Worm (Caenorhabditis elegans): ENCODE measurements around the gene Y15E3A.3.

Gene Y15E3A.3

ce11 chrX:15310330-15310776 is 15.3 kb downstream of the Y15E3A.3 start:
- peak; percentile 47 for TF ChIP-seq elt-1 (tag; optimal IDR thresholded peaks at IDR 0.05; ENCODE audit: borderline replicate concordance, insufficient read depth)
- TF ChIP-seq mls-2 (tag; optimal IDR thresholded peaks at IDR 0.05) = peak; percentile 45
- peak; percentile 9 for TF ChIP-seq unc-62 (GFP tag; optimal IDR thresholded peaks at IDR 0.05)
- TF ChIP-seq sptf-1 (tag; optimal IDR thresholded peaks at IDR 0.05) = peak; percentile 6
- TF ChIP-seq ham-2 (GFP tag; optimal IDR thresholded peaks at IDR 0.05) = peak; percentile 97
- TF ChIP-seq mab-5 (tag; optimal IDR thresholded peaks at IDR 0.05) = no peak
- TF ChIP-seq unc-120 (tag; optimal IDR thresholded peaks at IDR 0.05; ENCODE audit: poor library complexity, severe bottlenecking) = no peak
- TF ChIP-seq blmp-1 (tag; optimal IDR thresholded peaks at IDR 0.05) = peak; percentile 99

DNA sequence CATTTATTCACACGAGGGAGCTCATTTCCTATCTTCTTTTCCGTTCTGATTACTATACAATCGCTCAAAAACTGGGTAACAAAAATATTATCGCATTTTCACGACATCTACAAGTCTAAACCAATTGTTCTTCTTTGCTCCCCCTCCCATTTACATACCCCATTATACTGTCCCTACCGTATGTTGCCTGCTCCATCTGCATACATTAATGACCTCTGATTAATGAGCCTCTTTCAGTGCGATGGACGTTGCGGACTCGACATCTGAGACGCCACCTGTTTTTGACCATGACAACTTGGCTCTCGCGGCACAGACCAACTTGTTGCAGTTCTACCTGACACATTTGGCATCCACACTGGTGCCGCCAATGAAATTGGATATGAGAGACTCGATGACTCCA is 16.5 kb downstream of the Y15E3A.3 start, which contains the start of gene nhr-91:
Gene nhr-91, plus strand, starts transcription at position 232 of the 400 bp plus-strand sequence.
- no peak for TF ChIP-seq ztf-11 (tag; optimal IDR thresholded peaks at IDR 0.05)
- TF ChIP-seq sem-2 (GFP tag; optimal IDR thresholded peaks at IDR 0.05) = no peak
- TF ChIP-seq nhr-237 (tag; optimal IDR thresholded peaks at IDR 0.05) = no peak
- TF ChIP-seq ces-1 (GFP tag; optimal IDR thresholded peaks at IDR 0.05) = no peak
- TF ChIP-seq unc-120 (tag; optimal IDR thresholded peaks at IDR 0.05; ENCODE audit: poor library complexity, severe bottlenecking) = no peak
- no peak for TF ChIP-seq ham-2 (GFP tag; optimal IDR thresholded peaks at IDR 0.05)
- TF ChIP-seq sptf-1 (tag; optimal IDR thresholded peaks at IDR 0.05) = no peak
- peak; percentile 65 for TF ChIP-seq nhr-2 (tag; optimal IDR thresholded peaks at IDR 0.05)

DNA sequence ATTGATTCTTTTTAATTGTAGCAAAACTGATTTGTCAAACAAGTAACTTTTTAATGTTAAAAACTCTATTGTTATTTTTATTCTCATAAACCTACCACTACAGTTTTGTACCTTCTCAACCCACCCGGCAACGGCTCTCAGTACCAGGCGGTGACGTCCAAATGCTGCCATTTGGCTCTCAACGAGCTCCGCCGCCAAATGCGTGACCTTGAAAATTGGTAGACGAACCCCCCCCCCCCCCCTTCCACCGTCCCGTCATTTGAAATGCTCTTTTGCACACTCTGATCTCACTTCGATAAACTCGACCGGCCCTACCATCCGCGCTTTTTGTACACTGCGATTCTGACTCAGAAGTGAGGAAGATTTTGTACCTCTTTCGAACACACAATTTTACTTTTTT is 16.9 kb downstream of the Y15E3A.3 start:
- TF ChIP-seq zip-8 (tag; optimal IDR thresholded peaks at IDR 0.05) (no peak), nhr-2 (tag; optimal IDR thresholded peaks at IDR 0.05) (no peak), sem-2 (GFP tag; optimal IDR thresholded peaks at IDR 0.05) (no peak), cnd-1 (tag; optimal IDR thresholded peaks at IDR 0.05) (no peak), ceh-83 (GFP tag; optimal IDR thresholded peaks at IDR 0.05) (no peak), lsy-2 (tag; optimal IDR thresholded peaks at IDR 0.05) (no peak), mab-5 (tag; optimal IDR thresholded peaks at IDR 0.05) (no peak), nhr-237 (tag; optimal IDR thresholded peaks at IDR 0.05) (no peak), M03D4.4 (tag; optimal IDR thresholded peaks at IDR 0.05) (no peak), hlh-1 (tag; optimal IDR thresholded peaks at IDR 0.05) (no peak), lin-13 (tag; optimal IDR thresholded peaks at IDR 0.05) (no peak), sptf-1 (tag; optimal IDR thresholded peaks at IDR 0.05) (no peak), ztf-11 (tag; optimal IDR thresholded peaks at IDR 0.05) (no peak), ham-2 (GFP tag; optimal IDR thresholded peaks at IDR 0.05) (no peak), nhr-28 (tag; optimal IDR thresholded peaks at IDR 0.05) (no peak), lin-32 (GFP tag; optimal IDR thresholded peaks at IDR 0.05) (no peak), flh-1 (GFP tag; optimal IDR thresholded peaks at IDR 0.05) (no peak)

- no peak for TF ChIP-seq nhr-76 (tag; optimal IDR thresholded peaks at IDR 0.05)
- TF ChIP-seq unc-120 (tag; optimal IDR thresholded peaks at IDR 0.05; ENCODE audit: poor library complexity, severe bottlenecking) = no peak
- no peak for TF ChIP-seq ceh-43 (GFP tag; optimal IDR thresholded peaks at IDR 0.05)
- no peak for TF ChIP-seq ceh-39 (tag; optimal IDR thresholded peaks at IDR 0.05)
- peak; percentile 65 for TF ChIP-seq mls-2 (tag; optimal IDR thresholded peaks at IDR 0.05)
- no peak for TF ChIP-seq M03D4.4 (tag; optimal IDR thresholded peaks at IDR 0.05)
- TF ChIP-seq nhr-12 (tag; optimal IDR thresholded peaks at IDR 0.05) = no peak
- no peak for TF ChIP-seq lin-13 (tag; optimal IDR thresholded peaks at IDR 0.05)
- TF ChIP-seq lin-32 (GFP tag; optimal IDR thresholded peaks at IDR 0.05) = no peak
- TF ChIP-seq zip-8 (tag; optimal IDR thresholded peaks at IDR 0.05) = no peak
- TF ChIP-seq ham-2 (GFP tag; optimal IDR thresholded peaks at IDR 0.05) = peak; percentile 22
- no peak for TF ChIP-seq nhr-237 (tag; optimal IDR thresholded peaks at IDR 0.05)
- no peak for TF ChIP-seq mep-1 (tag; optimal IDR thresholded peaks at IDR 0.05)
- TF ChIP-seq mab-5 (tag; optimal IDR thresholded peaks at IDR 0.05) = no peak
- no peak for TF ChIP-seq blmp-1 (tag; optimal IDR thresholded peaks at IDR 0.05)
Observed at ce11 chrX:15307677-15308076, 17.9 kb downstream of the Y15E3A.3 start.

DNA sequence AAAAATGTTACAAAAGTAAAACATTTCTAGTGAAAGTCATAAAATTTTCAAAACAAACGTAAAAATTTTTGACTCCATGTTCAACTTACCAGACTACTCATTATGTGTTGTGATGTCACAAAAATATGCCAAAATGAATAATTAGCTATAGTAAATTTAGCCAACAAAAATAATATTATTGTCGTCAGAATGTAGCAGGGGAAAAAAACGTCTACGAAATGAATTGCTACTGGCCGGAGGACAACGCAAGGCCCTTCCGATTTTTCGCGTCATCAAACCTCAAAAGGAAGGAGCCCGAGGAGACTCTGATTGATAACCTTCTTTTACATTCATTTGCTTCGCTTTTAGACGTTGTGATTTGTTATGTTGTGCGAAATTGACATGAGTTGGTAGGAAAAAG is 22.7 kb downstream of the Y15E3A.3 start, which contains the start of gene ser-2:
Gene ser-2, minus strand, starts transcription at position 101 of the 400 bp plus-strand sequence.
- TF ChIP-seq tbx-8 (GFP tag; optimal IDR thresholded peaks at IDR 0.05) = no peak
- TF ChIP-seq pha-4 (tag; optimal IDR thresholded peaks at IDR 0.05) = no peak
- TF ChIP-seq unc-62 (GFP tag; optimal IDR thresholded peaks at IDR 0.05) = no peak
- TF ChIP-seq elt-1 (tag; optimal IDR thresholded peaks at IDR 0.05; ENCODE audit: borderline replicate concordance, insufficient read depth) = no peak
- TF ChIP-seq unc-39 (tag; optimal IDR thresholded peaks at IDR 0.05) = no peak
- TF ChIP-seq blmp-1 (tag; optimal IDR thresholded peaks at IDR 0.05) = no peak
- TF ChIP-seq snpc-4 (tag; optimal IDR thresholded peaks at IDR 0.05) = no peak
- TF ChIP-seq flh-1 (GFP tag; optimal IDR thresholded peaks at IDR 0.05) = no peak
- no peak for TF ChIP-seq hlh-1 (tag; optimal IDR thresholded peaks at IDR 0.05)
- no peak for TF ChIP-seq zip-8 (tag; optimal IDR thresholded peaks at IDR 0.05)
- no peak for TF ChIP-seq unc-120 (tag; optimal IDR thresholded peaks at IDR 0.05; ENCODE audit: poor library complexity, severe bottlenecking)
- no peak for TF ChIP-seq nhr-12 (tag; optimal IDR thresholded peaks at IDR 0.05)

All from whole organism, mixed stage, embryonic.